Fruit fly (Drosophila melanogaster) whole organism, adult: Measurements from ENCODE around the gene CG17122.

Source experiments
- CG1620 ChIP-seq: fragments of 200-800 bp; sonication (Bioruptor generic); optimal IDR thresholded peaks from 2 replicates; lab custom pipeline; 2016; ENCODE audit warnings: missing biosample characterization, missing genetic modification characterization
- CG7045 ChIP-seq: fragments of 200-800 bp; sonication (Bioruptor generic); optimal IDR thresholded peaks from 2 replicates; lab custom pipeline; 2017; ENCODE audit warnings: missing biosample characterization, mild to moderate bottlenecking, missing genetic modification characterization
- CG7101 ChIP-seq: fragments of 200-800 bp; sonication (Bioruptor generic); optimal IDR thresholded peaks from 2 replicates; lab custom pipeline; 2018; ENCODE audit warnings: missing biosample characterization, mild to moderate bottlenecking, missing genetic modification characterization, moderate library complexity
- Clk ChIP-seq: fragments of 200-800 bp; sonication (Bioruptor generic); optimal IDR thresholded peaks from 2 replicates; lab custom pipeline; 2017; ENCODE audit warnings: missing biosample characterization, missing genetic modification characterization
- Hr96 ChIP-seq: fragments of 200-800 bp; sonication (Bioruptor generic); optimal IDR thresholded peaks from 2 replicates; lab custom pipeline; 2016; ENCODE audit warnings: missing biosample characterization, missing genetic modification characterization
- Mnt ChIP-seq: fragments of 200-800 bp; sonication (Bioruptor generic); optimal IDR thresholded peaks from 2 replicates; lab custom pipeline; 2016; ENCODE audit warnings: missing biosample characterization, mild to moderate bottlenecking, missing genetic modification characterization
- cic ChIP-seq: fragments of 200-800 bp; sonication (Bioruptor generic); optimal IDR thresholded peaks from 2 replicates; lab custom pipeline; 2017; ENCODE audit warnings: missing biosample characterization, mild to moderate bottlenecking, missing genetic modification characterization, moderate library complexity
- kay ChIP-seq: fragments of 200-800 bp; sonication (Bioruptor generic); peaks from one replicate; lab custom pipeline; 2016; ENCODE audit warnings: missing biosample characterization, missing genetic modification characterization, borderline replicate concordance
- ovo ChIP-seq: fragments of 200-800 bp; sonication (Bioruptor generic); optimal IDR thresholded peaks from 2 replicates; lab custom pipeline; 2016; ENCODE audit warnings: missing biosample characterization, missing genetic modification characterization

DNA sequence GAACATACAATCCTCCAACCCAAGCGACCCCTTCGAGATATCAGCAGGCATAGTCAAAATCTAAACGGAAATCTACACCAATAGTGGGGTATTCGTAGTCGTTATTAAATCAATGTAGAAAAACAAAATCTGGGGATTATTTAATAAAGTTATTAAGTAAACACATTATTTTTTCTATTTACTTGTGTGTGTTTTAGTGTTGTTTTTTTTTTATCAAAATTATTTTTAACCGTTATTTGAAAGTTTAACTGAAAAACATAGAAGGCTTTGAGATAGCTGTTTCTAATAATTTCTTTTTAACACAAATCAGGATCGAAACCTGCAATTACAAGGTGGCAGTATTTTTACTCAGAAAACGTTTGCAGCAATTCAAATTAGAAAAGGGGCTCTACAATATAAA is 34.2 kb upstream of the CG17122 start, which contains the start of gene polo:
- TF ChIP-seq Mnt (no peak), CG7101 (tag; lab: Kevin White, UChicago) (no peak), Hr96 (no peak), CG7045 (no peak), CG1620 (GFP tag; lab: Kevin White, UChicago) (no peak), ovo (no peak), Clk (GFP tag; lab: Kevin White, UChicago) (no peak), cic (GFP tag; lab: Kevin White, UChicago) (no peak), kay (GFP tag; lab: Kevin White, UChicago) (no peak)
